Fruit fly (Drosophila melanogaster): ENCODE data around the gene mew.

Gene mew

DNA sequence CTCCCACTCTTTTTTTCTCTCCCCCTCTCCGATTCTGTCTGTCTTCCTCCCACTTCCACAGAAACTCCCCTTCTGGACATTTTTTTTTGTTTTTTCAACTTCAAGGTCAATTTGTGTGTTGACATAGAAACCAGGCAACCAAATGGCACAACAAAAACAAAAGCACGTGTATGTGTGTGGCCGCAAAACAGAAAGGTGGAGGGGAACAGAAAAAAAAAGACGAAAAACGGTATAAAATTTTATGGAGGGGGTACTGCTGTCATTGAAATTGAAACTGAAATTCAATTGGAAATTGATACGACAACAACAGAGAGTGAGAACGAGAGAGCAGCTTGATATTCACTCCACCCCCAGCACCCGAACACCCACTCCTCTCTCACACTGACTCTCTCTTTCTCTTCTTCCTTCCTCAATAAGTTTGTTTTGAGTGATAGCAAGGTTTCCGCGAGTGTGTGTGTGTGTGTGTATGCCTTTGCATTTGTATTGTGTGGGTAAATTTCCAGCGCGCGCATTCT lies 20.2 kb upstream of the mew start (continued):
- TF ChIP-seq btn (GFP tag; optimal IDR thresholded peaks at IDR 0.05): no peak
- no peak for TF ChIP-seq prd (optimal IDR thresholded peaks at IDR 0.05)
- no peak for TF ChIP-seq prd (GFP tag; IDR thresholded peaks at IDR 0.05)
- TF ChIP-seq CHES-1-like (GFP tag; optimal IDR thresholded peaks at IDR 0.05): no peak
- TF ChIP-seq chn (GFP tag; optimal IDR thresholded peaks at IDR 0.05): no peak
- TF ChIP-seq HLH3B (GFP tag; IDR thresholded peaks at IDR 0.05): no peak
- TF ChIP-seq ERR (GFP tag; optimal IDR thresholded peaks at IDR 0.05): peak; percentile 30
- no peak for TF ChIP-seq ap (GFP tag; IDR thresholded peaks at IDR 0.05)
- TF ChIP-seq CG11456 (GFP tag; IDR thresholded peaks at IDR 0.05): no peak
- no peak for TF ChIP-seq CG18476 (GFP tag; optimal IDR thresholded peaks at IDR 0.05)
- TF ChIP-seq CG11696 (GFP tag; IDR thresholded peaks at IDR 0.05): peak; percentile 39
- peak; percentile 6 for TF ChIP-seq lab (GFP tag; optimal IDR thresholded peaks at IDR 0.05)
- TF ChIP-seq ac (GFP tag; optimal IDR thresholded peaks at IDR 0.05): no peak
- no peak for TF ChIP-seq stwl (tag; optimal IDR thresholded peaks at IDR 0.05)
- TF ChIP-seq tgo (GFP tag; IDR thresholded peaks at IDR 0.05): no peak
- no peak for TF ChIP-seq CG7372 (GFP tag; IDR thresholded peaks at IDR 0.05)
- no peak for TF ChIP-seq slp2 (GFP tag; optimal IDR thresholded peaks at IDR 0.05)
- TF ChIP-seq Lpt (GFP tag; optimal IDR thresholded peaks at IDR 0.05): no peak
- no peak for TF ChIP-seq YL-1 (GFP tag; optimal IDR thresholded peaks at IDR 0.05)
- no peak for TF ChIP-seq CG7271 (tag; optimal IDR thresholded peaks at IDR 0.05)
- no peak for TF ChIP-seq ci (GFP tag; IDR thresholded peaks at IDR 0.05)
- TF ChIP-seq Ets97D (GFP tag; optimal IDR thresholded peaks at IDR 0.05): no peak
- TF ChIP-seq gem (tag; optimal IDR thresholded peaks at IDR 0.05): no peak
- TF ChIP-seq z (GFP tag; IDR thresholded peaks at IDR 0.05): peak; percentile 65; the same call in 1 of the 3 replicates
- TF ChIP-seq CG7556 (GFP tag; optimal IDR thresholded peaks at IDR 0.05): no peak
- peak; percentile 35 for TF ChIP-seq sd (tag; optimal IDR thresholded peaks at IDR 0.05)
- no peak for TF ChIP-seq CG10209 (GFP tag; optimal IDR thresholded peaks at IDR 0.05)
- no peak for TF ChIP-seq CG2120 (GFP tag; optimal IDR thresholded peaks at IDR 0.05)
- TF ChIP-seq CG13775 (GFP tag; optimal IDR thresholded peaks at IDR 0.05): no peak
- peak; percentile 3 for TF ChIP-seq CG18599 (GFP tag; optimal IDR thresholded peaks at IDR 0.05)
- TF ChIP-seq CG6272 (GFP tag; IDR thresholded peaks at IDR 0.05): no peak
- TF ChIP-seq so (GFP tag; IDR thresholded peaks at IDR 0.05): peak; percentile 53; the same call in 1 of the 3 replicates
- no peak for TF ChIP-seq bsh (GFP tag; optimal IDR thresholded peaks at IDR 0.05)
- TF ChIP-seq CG14441 (GFP tag; IDR thresholded peaks at IDR 0.05): no peak
- no peak for TF ChIP-seq CG10321 (GFP tag; IDR thresholded peaks at IDR 0.05)
- TF ChIP-seq ATbp (GFP tag; optimal IDR thresholded peaks at IDR 0.05): no peak
- no peak for TF ChIP-seq CG4730 (GFP tag; IDR thresholded peaks at IDR 0.05)
- TF ChIP-seq kni (GFP tag; optimal IDR thresholded peaks at IDR 0.05): peak; percentile 53
- no peak for TF ChIP-seq zf30C (GFP tag; optimal IDR thresholded peaks at IDR 0.05)
- TF ChIP-seq vvl (GFP tag; IDR thresholded peaks at IDR 0.05): no peak
- no peak for TF ChIP-seq CG3281 (GFP tag; optimal IDR thresholded peaks at IDR 0.05)
- no peak for TF ChIP-seq bcd (GFP tag; optimal IDR thresholded peaks at IDR 0.05)
- peak; percentile 30 for TF ChIP-seq pros (GFP tag; optimal IDR thresholded peaks at IDR 0.05)
- TF ChIP-seq ind (GFP tag; optimal IDR thresholded peaks at IDR 0.05): no peak
- no peak for TF ChIP-seq gsb (GFP tag; IDR thresholded peaks at IDR 0.05)
- TF ChIP-seq HLH4C (GFP tag; IDR thresholded peaks at IDR 0.05; ENCODE audit: partially characterized antibody): 0 out of 3 replicates have a peak, but pooled peaks have one; percentile 7
- TF ChIP-seq cg (GFP tag; optimal IDR thresholded peaks at IDR 0.05): peak; percentile 81
- TF ChIP-seq scrt (GFP tag; optimal IDR thresholded peaks at IDR 0.05): no peak
- TF ChIP-seq CG2678 (tag; optimal IDR thresholded peaks at IDR 0.05): no peak
- TF ChIP-seq CG10565 (GFP tag; optimal IDR thresholded peaks at IDR 0.05): no peak
- TF ChIP-seq CG8290 (GFP tag; optimal IDR thresholded peaks at IDR 0.05): no peak
- peak in 1 of 2 experiments; percentile 25 for TF ChIP-seq CG8290 (tag; optimal IDR thresholded peaks at IDR 0.05)
